Fruit fly (Drosophila melanogaster) whole organism, embryonic: Measurements from ENCODE around the gene Cep97.
A peak's percentile ranks its signal among the peaks of the same experiment; 100 is the strongest.

ENCODE experiments used
- CG11093 ChIP-seq: fragments of 200-800 bp; sonication (Bioruptor generic); IDR thresholded peaks from 3 replicates; pipeline ENCODE4 v1.3.6; 2022; ENCODE audit warnings: missing biosample characterization, missing genetic modification characterization
- CG11504 ChIP-seq: fragments of 200-800 bp; sonication (Bioruptor generic); optimal IDR thresholded peaks from 3 replicates; lab custom pipeline; 2019; ENCODE audit warnings: missing biosample characterization, mild to moderate bottlenecking, missing genetic modification characterization, moderate library complexity
- CG12236 ChIP-seq: fragments of 200-800 bp; sonication (Bioruptor generic); optimal IDR thresholded peaks from 2 replicates; lab custom pipeline; 2016; ENCODE audit warnings: missing biosample characterization, missing genetic modification characterization
- CG13296 ChIP-seq: fragments of 200-800 bp; sonication (Bioruptor generic); optimal IDR thresholded peaks from 3 replicates; lab custom pipeline; 2018; ENCODE audit warnings: missing biosample characterization, mild to moderate bottlenecking, missing genetic modification characterization
- CG15514 ChIP-seq: fragments of 200-800 bp; sonication (Bioruptor generic); optimal IDR thresholded peaks from 3 replicates; lab custom pipeline; 2017; ENCODE audit warnings: missing biosample characterization, missing genetic modification characterization, mild to moderate bottlenecking, moderate library complexity, missing genetic modification reagents
- CG15601 ChIP-seq: fragments of 200-800 bp; sonication (Bioruptor generic); optimal IDR thresholded peaks from 3 replicates; lab custom pipeline; 2019; ENCODE audit warnings: missing biosample characterization, mild to moderate bottlenecking, missing genetic modification characterization, moderate library complexity
- CG1647 ChIP-seq: fragments of 200-800 bp; sonication (Bioruptor generic); optimal IDR thresholded peaks from 3 replicates; lab custom pipeline; 2016; ENCODE audit warnings: missing biosample characterization, missing genetic modification characterization
- CG17328 ChIP-seq: fragments of 200-800 bp; sonication (Bioruptor generic); IDR thresholded peaks from 2 replicates; pipeline ENCODE4 v1.3.6; 2022; ENCODE audit warnings: missing biosample characterization, missing genetic modification characterization
- CG17829 ChIP-seq: fragments of 200-800 bp; optimal IDR thresholded peaks from 2 replicates; lab custom pipeline; 2019; ENCODE audit warnings: missing biosample characterization, mild to moderate bottlenecking, missing genetic modification characterization, moderate library complexity
- CG2116 ChIP-seq: fragments of 200-800 bp; sonication (Bioruptor generic); optimal IDR thresholded peaks from 3 replicates; lab custom pipeline; 2018; ENCODE audit warnings: missing biosample characterization, mild to moderate bottlenecking, missing genetic modification characterization
- CG32772 ChIP-seq: fragments of 200-800 bp; sonication (Bioruptor generic); IDR thresholded peaks from 2 replicates; pipeline ENCODE4 v1.3.6; 2022; ENCODE audit warnings: missing biosample characterization, missing genetic modification characterization
- CG34224 ChIP-seq: fragments of 200-800 bp; sonication (Bioruptor generic); IDR thresholded peaks from 3 replicates; pipeline ENCODE4 v1.3.6; 2022; ENCODE audit warnings: missing biosample characterization, missing genetic modification characterization; ENCODE audit not compliant: partially characterized antibody
- CG4404 ChIP-seq: fragments of 200-800 bp; sonication (Bioruptor generic); IDR thresholded peaks from 2 replicates; pipeline ENCODE4 v1.3.6; 2022; ENCODE audit warnings: missing biosample characterization, missing genetic modification characterization
- CG4424 ChIP-seq: fragments of 200-800 bp; sonication (Bioruptor generic); optimal IDR thresholded peaks from 3 replicates; lab custom pipeline; 2016; ENCODE audit warnings: missing biosample characterization, missing genetic modification characterization
- CG4707 ChIP-seq: fragments of 200-800 bp; sonication (Bioruptor generic); optimal IDR thresholded peaks from 2 replicates; lab custom pipeline; 2018; ENCODE audit warnings: missing biosample characterization, mild to moderate bottlenecking, missing genetic modification characterization, moderate library complexity
- CG5180 ChIP-seq: fragments of 200-800 bp; sonication (Bioruptor generic); optimal IDR thresholded peaks from 3 replicates; lab custom pipeline; 2017; ENCODE audit warnings: missing biosample characterization, missing genetic modification characterization, mild to moderate bottlenecking, moderate library complexity, missing genetic modification reagents
- CG5953 ChIP-seq: fragments of 200-800 bp; sonication (Bioruptor generic); IDR thresholded peaks from 2 replicates; pipeline ENCODE4 v1.3.6; 2022; ENCODE audit warnings: missing biosample characterization, missing genetic modification characterization
- CG6813 ChIP-seq: fragments of 200-800 bp; sonication (Bioruptor generic); optimal IDR thresholded peaks from 2 replicates; lab custom pipeline; 2017; ENCODE audit warnings: missing biosample characterization, missing genetic modification characterization, mild to moderate bottlenecking, moderate library complexity, missing genetic modification reagents
- CG8089 ChIP-seq: fragments of 200-800 bp; sonication (Bioruptor generic); optimal IDR thresholded peaks from 3 replicates; lab custom pipeline; 2016; ENCODE audit warnings: missing biosample characterization, missing genetic modification characterization
- CG8388 ChIP-seq: fragments of 200-800 bp; sonication (Bioruptor generic); optimal IDR thresholded peaks from 2 replicates; lab custom pipeline; 2019; ENCODE audit warnings: missing biosample characterization, mild to moderate bottlenecking, missing genetic modification characterization, moderate library complexity
- Dbx ChIP-seq: fragments of 200-800 bp; sonication (Bioruptor generic); IDR thresholded peaks from 3 replicates; pipeline ENCODE4 v1.3.6; 2022; ENCODE audit warnings: missing biosample characterization, missing genetic modification characterization
- Doc2 ChIP-seq: fragments of 200-800 bp; sonication (Bioruptor generic); IDR thresholded peaks from 2 replicates; pipeline ENCODE4 v1.3.6; 2022; ENCODE audit warnings: missing biosample characterization, missing genetic modification characterization
- Dref ChIP-seq: fragments of 200-800 bp; sonication (Bioruptor generic); IDR thresholded peaks from 2 replicates; pipeline ENCODE4 v1.3.6; 2022; ENCODE audit warnings: missing biosample characterization, missing genetic modification characterization
- H2.0 ChIP-seq: fragments of 200-800 bp; sonication (Bioruptor generic); IDR thresholded peaks from 2 replicates; pipeline ENCODE4 v1.3.6; 2022; ENCODE audit warnings: missing biosample characterization, missing genetic modification characterization
- Hmr ChIP-seq: fragments of 200-800 bp; sonication (Bioruptor generic); optimal IDR thresholded peaks from 3 replicates; lab custom pipeline; 2017; ENCODE audit warnings: mild to moderate bottlenecking, missing biosample characterization, missing genetic modification reagents, missing genetic modification characterization
- Hr51 ChIP-seq, 2 experiments: fragments of 200-800 bp; sonication (Bioruptor generic); optimal IDR thresholded peaks; 2 replicates in 1 of 2; 3 replicates in 1 of 2; lab custom pipeline; 2016 to 2018; ENCODE audit warnings: missing biosample characterization in 2 of 2, missing genetic modification characterization in 2 of 2, mild to moderate bottlenecking in 1 of 2, moderate library complexity in 1 of 2
- Mrtf ChIP-seq: fragments of 200-800 bp; sonication (Bioruptor generic); IDR thresholded peaks from 3 replicates; pipeline ENCODE4 v1.3.6; 2022; ENCODE audit warnings: missing biosample characterization, missing genetic modification characterization
- Nf-YC ChIP-seq: fragments of 200-800 bp; optimal IDR thresholded peaks from 3 replicates; lab custom pipeline; 2019; ENCODE audit warnings: missing biosample characterization, mild to moderate bottlenecking, missing genetic modification characterization, moderate library complexity
- Poxn ChIP-seq: fragments of 200-800 bp; sonication (Bioruptor generic); IDR thresholded peaks from 2 replicates; pipeline ENCODE4 v1.3.6; 2022; ENCODE audit warnings: missing biosample characterization, missing genetic modification characterization
- Rx ChIP-seq: fragments of 200-800 bp; sonication (Bioruptor generic); IDR thresholded peaks from 2 replicates; pipeline ENCODE4 v1.3.6; 2022; ENCODE audit warnings: missing biosample characterization, missing genetic modification characterization
- Scr ChIP-seq: fragments of 200-800 bp; sonication (Bioruptor generic); IDR thresholded peaks from 2 replicates; pipeline ENCODE4 v1.3.6; 2022; ENCODE audit warnings: missing biosample characterization, missing genetic modification characterization; ENCODE audit not compliant: partially characterized antibody
- Stat92E ChIP-seq, 3 experiments: fragments of >200 bp in 2 of 3; fragments of 200-800 bp in 1 of 3; sonication (Bioruptor generic) in 1 of 3; optimal IDR thresholded peaks; 2 replicates each; lab custom pipeline; 2017 to 2019; ENCODE audit warnings: missing biosample characterization in 3 of 3, missing genetic modification characterization in 3 of 3, mild to moderate bottlenecking in 1 of 3, moderate library complexity in 1 of 3
- al ChIP-seq: fragments of 200-800 bp; sonication (Bioruptor generic); IDR thresholded peaks from 2 replicates; pipeline ENCODE4 v1.3.6; 2022; ENCODE audit warnings: missing biosample characterization, missing genetic modification characterization
- chinmo ChIP-seq: fragments of 200-800 bp; sonication (Bioruptor generic); IDR thresholded peaks from 4 replicates; pipeline ENCODE4 v1.3.6; 2022; ENCODE audit warnings: missing biosample characterization, missing genetic modification characterization; ENCODE audit not compliant: partially characterized antibody
- crp ChIP-seq, 2 experiments: fragments of 200-800 bp; sonication (Bioruptor generic); optimal IDR thresholded peaks; 2 replicates in 1 of 2; 3 replicates in 1 of 2; lab custom pipeline; 2017; ENCODE audit warnings: missing biosample characterization in 2 of 2, missing genetic modification characterization in 2 of 2, mild to moderate bottlenecking in 1 of 2, moderate library complexity in 1 of 2
- eve ChIP-seq, 2 experiments: fragments of >200 bp; optimal IDR thresholded peaks; 2 replicates each; lab custom pipeline; 2017; ENCODE audit warnings: missing biosample characterization in 2 of 2, missing genetic modification characterization in 2 of 2
- insv ChIP-seq, 2 experiments: fragments of 200-800 bp; sonication (Bioruptor generic); optimal IDR thresholded peaks; 3 replicates each; lab custom pipeline; 2016 to 2018; ENCODE audit warnings: missing biosample characterization in 2 of 2, missing genetic modification characterization in 2 of 2
- kah ChIP-seq: fragments of 200-800 bp; sonication (Bioruptor generic); optimal IDR thresholded peaks from 2 replicates; lab custom pipeline; 2018; ENCODE audit warnings: missing biosample characterization, mild to moderate bottlenecking, missing genetic modification characterization
- lov ChIP-seq, 2 experiments: fragments of 200-800 bp in 1 of 2; fragments of >200 bp in 1 of 2; sonication (Bioruptor generic) in 1 of 2; IDR thresholded peaks in 1 of 2; optimal IDR thresholded peaks in 1 of 2; 2 replicates in 1 of 2; 3 replicates in 1 of 2; pipeline versions ENCODE4 v1.3.6 to Lab custom; 2017 to 2022; ENCODE audit warnings: missing biosample characterization in 1 of 2, missing genetic modification characterization in 1 of 2
- maf-S ChIP-seq: fragments of 200-800 bp; sonication (Bioruptor generic); optimal IDR thresholded peaks from 2 replicates; lab custom pipeline; 2016; ENCODE audit warnings: missing biosample characterization, missing genetic modification characterization
- nerfin-2 ChIP-seq: fragments of 200-800 bp; sonication (Bioruptor generic); IDR thresholded peaks from 2 replicates; pipeline ENCODE4 v1.3.6; 2022; ENCODE audit warnings: missing biosample characterization, missing genetic modification characterization; ENCODE audit not compliant: partially characterized antibody
- otp ChIP-seq: fragments of 200-800 bp; sonication (Bioruptor generic); IDR thresholded peaks from 3 replicates; pipeline ENCODE4, ENCODE4 v1.3.6; 2022; ENCODE audit warnings: missing biosample characterization, missing genetic modification characterization
- sc ChIP-seq, 3 experiments: fragments of >200 bp in 2 of 3; fragments of 200-800 bp in 1 of 3; sonication (Bioruptor generic) in 1 of 3; optimal IDR thresholded peaks; 2 replicates in 2 of 3; 3 replicates in 1 of 3; lab custom pipeline; 2017; ENCODE audit warnings: mild to moderate bottlenecking in 1 of 3, missing biosample characterization in 1 of 3, missing genetic modification characterization in 1 of 3, missing genetic modification reagents in 1 of 3
- sima ChIP-seq: fragments of 200-800 bp; sonication (Bioruptor generic); optimal IDR thresholded peaks from 2 replicates; lab custom pipeline; 2016; ENCODE audit warnings: missing biosample characterization, missing genetic modification characterization
- slp2 ChIP-seq: fragments of 200-800 bp; sonication (Bioruptor generic); optimal IDR thresholded peaks from 2 replicates; lab custom pipeline; 2016; ENCODE audit warnings: missing biosample characterization, missing genetic modification characterization
- stwl ChIP-seq: fragments of 200-800 bp; sonication (Bioruptor generic); optimal IDR thresholded peaks from 3 replicates; lab custom pipeline; 2018; ENCODE audit warnings: missing biosample characterization, mild to moderate bottlenecking, missing genetic modification characterization, moderate library complexity
- unpg ChIP-seq: fragments of 200-800 bp; sonication (Bioruptor generic); optimal IDR thresholded peaks from 3 replicates; lab custom pipeline; 2018; ENCODE audit warnings: missing biosample characterization, mild to moderate bottlenecking, missing genetic modification characterization, moderate library complexity
- z ChIP-seq: fragments of 200-800 bp; sonication (Bioruptor generic); IDR thresholded peaks from 3 replicates; pipeline ENCODE4 v1.3.6; 2022; ENCODE audit warnings: missing biosample characterization, missing genetic modification characterization
- zfh1 ChIP-seq: fragments of 200-800 bp; sonication (Bioruptor generic); IDR thresholded peaks from 3 replicates; pipeline ENCODE4 v1.3.6; 2022; ENCODE audit warnings: missing biosample characterization, missing genetic modification characterization

The Cep97 gene

dm6 chr2L:3888173-3888572 lies 20.7 kb downstream of the Cep97 start (continued):
- TF ChIP-seq Stat92E (GFP tag; optimal IDR thresholded peaks at IDR 0.05; lab: Kevin White, UChicago) (no peak), CG32772 (GFP tag; lab: Robert Waterston, UW) (no peak), al (GFP tag; lab: Robert Waterston, UW) (no peak), CG15514 (no peak), Nf-YC (no peak), CG1647 (GFP tag; lab: Kevin White, UChicago) (no peak), zfh1 (GFP tag; lab: Robert Waterston, UW) (peak; percentile 12; the same call in 1 of the 3 replicates), CG13296 (GFP tag; lab: Kevin White, UChicago) (no peak), Hr51 (GFP tag; optimal IDR thresholded peaks at IDR 0.05; lab: Kevin White, UChicago) (no peak), CG17829 (tag; lab: Kevin White, UChicago) (no peak), unpg (GFP tag; lab: Kevin White, UChicago) (no peak), Poxn (GFP tag; lab: Robert Waterston, UW) (no peak), Dref (GFP tag; lab: Robert Waterston, UW) (no peak), Doc2 (GFP tag; lab: Robert Waterston, UW) (no peak), CG4707 (GFP tag; lab: Kevin White, UChicago) (no peak), CG2116 (no peak), CG34224 (GFP tag; lab: Robert Waterston, UW) (no peak), insv (GFP tag; optimal IDR thresholded peaks at IDR 0.05; lab: Kevin White, UChicago) (no peak), kah (GFP tag; lab: Kevin White, UChicago) (no peak), CG15601 (tag; lab: Kevin White, UChicago) (peak; percentile 59), z (no peak), lov (optimal IDR thresholded peaks at IDR 0.05; lab: Kevin White, UChicago) (no peak), lov (GFP tag; IDR thresholded peaks at IDR 0.05; lab: Robert Waterston, UW) (no peak), CG11093 (GFP tag; lab: Robert Waterston, UW) (no peak), sc (optimal IDR thresholded peaks at IDR 0.05; lab: Kevin White, UChicago) (no peak), sc (GFP tag; optimal IDR thresholded peaks at IDR 0.05; lab: Kevin White, UChicago) (no peak), stwl (tag; lab: Kevin White, UChicago) (peak; percentile 2), CG5180 (GFP tag; lab: Kevin White, UChicago) (no peak), CG12236 (no peak), Mrtf (GFP tag; lab: Robert Waterston, UW) (no peak), CG5953 (no peak), otp (GFP tag; lab: Robert Waterston, UW) (0 out of 3 replicates have a peak, but pooled peaks have one; percentile 27), Dbx (no peak), Hmr (GFP tag; lab: Kevin White, UChicago) (no peak), CG4424 (GFP tag; lab: Kevin White, UChicago) (peak; percentile 9), CG8388 (GFP tag; lab: Kevin White, UChicago) (no peak), sima (GFP tag; lab: Kevin White, UChicago) (no peak), eve (GFP tag; optimal IDR thresholded peaks at IDR 0.05; lab: Kevin White, UChicago) (no peak), CG4404 (GFP tag; lab: Robert Waterston, UW) (no peak), Rx (GFP tag; lab: Robert Waterston, UW) (no peak), CG11504 (tag; lab: Kevin White, UChicago) (no peak), H2.0 (GFP tag; lab: Robert Waterston, UW) (no peak), chinmo (GFP tag; lab: Robert Waterston, UW) (no peak), crp (GFP tag; optimal IDR thresholded peaks at IDR 0.05; lab: Kevin White, UChicago) (no peak), maf-S (GFP tag; lab: Kevin White, UChicago) (peak; percentile 11), nerfin-2 (GFP tag; lab: Robert Waterston, UW) (no peak), CG17328 (GFP tag; lab: Robert Waterston, UW) (no peak), CG6813 (GFP tag; lab: Kevin White, UChicago) (peak; percentile 35), CG8089 (GFP tag; lab: Kevin White, UChicago) (no peak), slp2 (no peak), Scr (GFP tag; lab: Robert Waterston, UW) (no peak)
